Worm (Caenorhabditis elegans) whole organism, L4 larva: ENCODE data around the gene Y38H8A.2.

Source experiments
- F26F4.8 ChIP-seq: fragments of 200-800 bp; sonication (Bioruptor generic); conservative IDR thresholded peaks from 2 replicates; pipeline ENCODE4 v1.3.6; 2022; ENCODE audit warnings: missing genetic modification characterization, missing compliant biosample characterization
- T20F7.1 ChIP-seq: fragments of 200-800 bp; sonication (Bioruptor generic); optimal IDR thresholded peaks from 2 replicates; lab custom pipeline; 2018; ENCODE audit warnings: mild to moderate bottlenecking, missing genetic modification characterization, missing compliant biosample characterization
- T26A8.4 ChIP-seq: fragments of 200-800 bp; sonication (Bioruptor generic); IDR thresholded peaks from 2 replicates; pipeline ENCODE4 v1.3.6; 2022; ENCODE audit warnings: missing genetic modification characterization, missing compliant biosample characterization
- ZK546.5 ChIP-seq, 2 experiments: sonication (generic microtip); optimal IDR thresholded peaks; 2 replicates each; lab custom pipeline; 2017; ENCODE audit warnings: missing biosample characterization in 2 of 2, missing genetic modification characterization in 2 of 2
- aly-2 ChIP-seq: sonication (generic microtip); optimal IDR thresholded peaks from 2 replicates; lab custom pipeline; 2018; ENCODE audit warnings: missing biosample characterization, missing genetic modification characterization
- arid-1 ChIP-seq: fragments of 200-800 bp; sonication (Bioruptor generic); conservative IDR thresholded peaks from 2 replicates; pipeline ENCODE4 v1.3.6; 2022; ENCODE audit warnings: missing genetic modification reagents, missing genetic modification characterization, missing compliant biosample characterization
- ctbp-1 ChIP-seq: fragments of 200-800 bp; sonication (Bioruptor generic); IDR thresholded peaks from 2 replicates; pipeline ENCODE4 v1.3.6; 2022; ENCODE audit warnings: missing genetic modification reagents, missing genetic modification characterization, missing compliant biosample characterization
- daf-12 ChIP-seq: fragments of 150-350 bp; optimal IDR thresholded peaks from 2 replicates; lab custom pipeline; 2014; ENCODE audit warnings: missing biosample characterization, missing genetic modification reagents, missing genetic modification characterization
- daf-8 ChIP-seq: fragments of 200-800 bp; sonication (Bioruptor generic); IDR thresholded peaks from 2 replicates; pipeline ENCODE4 v1.3.6; 2022; ENCODE audit warnings: missing genetic modification characterization, missing compliant biosample characterization
- dmd-6 ChIP-seq: fragments of 200-800 bp; sonication (Bioruptor generic); IDR thresholded peaks from 2 replicates; pipeline ENCODE4 v1.3.6; 2022; ENCODE audit warnings: missing genetic modification reagents, missing genetic modification characterization, missing compliant biosample characterization
- dmd-8 ChIP-seq: fragments of 200-800 bp; sonication (Bioruptor generic); IDR thresholded peaks from 2 replicates; pipeline ENCODE4 v1.3.6; 2022; ENCODE audit warnings: missing genetic modification characterization, missing compliant biosample characterization
- egl-27 ChIP-seq: sonication (generic microtip); optimal IDR thresholded peaks from 3 replicates; lab custom pipeline; 2017; ENCODE audit warnings: missing biosample characterization, missing genetic modification reagents, missing genetic modification characterization
- egl-43 ChIP-seq: fragments of 200-800 bp; sonication (Bioruptor generic); IDR thresholded peaks from 2 replicates; pipeline ENCODE4 v1.3.6; 2022; ENCODE audit warnings: missing genetic modification reagents, missing genetic modification characterization, missing compliant biosample characterization
- hif-1 ChIP-seq, 2 experiments: sonication (generic microtip); optimal IDR thresholded peaks; 2 replicates each; lab custom pipeline; 2016 to 2017; ENCODE audit warnings: missing compliant biosample characterization in 2 of 2, missing genetic modification characterization in 2 of 2, missing genetic modification reagents in 2 of 2, missing genotype in 2 of 2, mild to moderate bottlenecking in 1 of 2
- lin-1 ChIP-seq: fragments of 200-800 bp; sonication (Bioruptor generic); IDR thresholded peaks from 2 replicates; pipeline ENCODE4 v1.3.6; 2022; ENCODE audit warnings: missing genetic modification reagents, missing genetic modification characterization, missing compliant biosample characterization
- lin-29 ChIP-seq: fragments of 200-800 bp; sonication (Bioruptor generic); IDR thresholded peaks from 2 replicates; pipeline ENCODE4 v1.3.6; 2022; ENCODE audit warnings: missing genetic modification reagents, missing genetic modification characterization, missing compliant biosample characterization
- lin-38 ChIP-seq: fragments of 200-800 bp; sonication (Bioruptor generic); IDR thresholded peaks from 2 replicates; pipeline ENCODE4 v1.3.6; 2022; ENCODE audit warnings: missing genetic modification reagents, missing genetic modification characterization, missing compliant biosample characterization
- madf-9 ChIP-seq: fragments of 200-800 bp; sonication (Bioruptor generic); conservative IDR thresholded peaks from 2 replicates; pipeline ENCODE4 v1.3.6; 2022; ENCODE audit warnings: missing genetic modification reagents, missing genetic modification characterization, missing compliant biosample characterization
- mep-1 ChIP-seq: fragments of 150-350 bp; sonication (generic microtip); optimal IDR thresholded peaks from 3 replicates; lab custom pipeline; 2014; ENCODE audit warnings: missing biosample characterization, missing genetic modification characterization
- mes-2 ChIP-seq: sonication (generic microtip); optimal IDR thresholded peaks from 2 replicates; lab custom pipeline; 2016; ENCODE audit warnings: missing genotype, mild to moderate bottlenecking, missing genetic modification characterization, missing compliant biosample characterization; ENCODE audit not compliant: poor library complexity, severe bottlenecking
- mxl-2 ChIP-seq: fragments of 200-800 bp; sonication (Bioruptor generic); conservative IDR thresholded peaks from 2 replicates; pipeline ENCODE4 v1.3.6; 2022; ENCODE audit warnings: missing genetic modification reagents, missing genetic modification characterization, missing compliant biosample characterization
- mxl-3 ChIP-seq: fragments of 200-800 bp; sonication (Bioruptor generic); optimal IDR thresholded peaks from 2 replicates; lab custom pipeline; 2018; ENCODE audit warnings: mild to moderate bottlenecking, missing genetic modification characterization, missing compliant biosample characterization
- nhr-10 ChIP-seq: fragments of 150-350 bp; optimal IDR thresholded peaks from 2 replicates; lab custom pipeline; 2014; ENCODE audit warnings: missing biosample characterization, missing genetic modification characterization
- nhr-111 ChIP-seq: fragments of 200-800 bp; sonication (Bioruptor generic); optimal IDR thresholded peaks from 2 replicates; lab custom pipeline; 2018; ENCODE audit warnings: mild to moderate bottlenecking, missing genetic modification characterization, missing compliant biosample characterization
- nhr-25 ChIP-seq: sonication (generic microtip); optimal IDR thresholded peaks from 2 replicates; lab custom pipeline; 2017; ENCODE audit warnings: missing genetic modification characterization, mild to moderate bottlenecking, missing compliant biosample characterization, antibody characterized with exemption, moderate library complexity, borderline replicate concordance; ENCODE audit not compliant: insufficient read depth
- pha-4 ChIP-seq, 2 experiments: fragments of 150-350 bp in 1 of 2; fragments of 200-800 bp in 1 of 2; sonication (Bioruptor generic) in 1 of 2; IDR thresholded peaks in 1 of 2; optimal IDR thresholded peaks in 1 of 2; 2 replicates each; pipeline versions ENCODE4 v1.3.6 to Lab custom; 2014 to 2022; ENCODE audit warnings: missing genetic modification characterization in 2 of 2, missing genetic modification reagents in 2 of 2, missing biosample characterization in 1 of 2, missing compliant biosample characterization in 1 of 2
- skn-1 ChIP-seq: fragments of 150-350 bp; optimal IDR thresholded peaks from 2 replicates; lab custom pipeline; 2014; ENCODE audit warnings: missing biosample characterization, missing genetic modification characterization
- snpc-4 ChIP-seq: fragments of 150-350 bp; optimal IDR thresholded peaks from 2 replicates; lab custom pipeline; 2014; ENCODE audit warnings: missing biosample characterization, missing genetic modification characterization
- unc-62 ChIP-seq, 3 experiments: fragments of 150-350 bp in 1 of 3; sonication (generic microtip); optimal IDR thresholded peaks in 2 of 3; peaks in 1 of 3; 1 replicate in 1 of 3; 2 replicates in 2 of 3; lab custom pipeline; 2014 to 2017; ENCODE audit warnings: missing biosample characterization in 3 of 3, missing genetic modification characterization in 3 of 3, missing genetic modification reagents in 3 of 3, missing genotype in 1 of 3
- vab-7 ChIP-seq: fragments of 200-800 bp; sonication (Bioruptor generic); IDR thresholded peaks from 2 replicates; pipeline ENCODE4 v1.3.6; 2022; ENCODE audit warnings: missing genetic modification reagents, missing genetic modification characterization, missing compliant biosample characterization
- zip-2 ChIP-seq: fragments of 150-350 bp; optimal IDR thresholded peaks from 2 replicates; lab custom pipeline; 2014; ENCODE audit warnings: missing biosample characterization, missing genetic modification characterization
- ztf-11 ChIP-seq: fragments of 150-350 bp; optimal IDR thresholded peaks from 2 replicates; lab custom pipeline; 2014; ENCODE audit warnings: missing biosample characterization, missing genetic modification characterization
- ztf-7 ChIP-seq: fragments of 150-350 bp; optimal IDR thresholded peaks from 2 replicates; lab custom pipeline; 2014; ENCODE audit warnings: missing biosample characterization, missing genetic modification characterization

The Y38H8A.2 gene

ce11 chrIV:13482469-13482868, 8.2 kb downstream of the Y38H8A.2 start, which contains the start of gene Y38H8A.1:
TSS of gene Y38H8A.1 (plus strand) at chrIV:13482769.
- TF ChIP-seq snpc-4 (tag; lab: Kevin White, UChicago) (no peak), daf-8 (GFP tag; lab: Robert Waterston, UW) (no peak), T20F7.1 (no peak)

- TF ChIP-seq F26F4.8 = no peak
- 0 out of 2 replicates have a peak, but pooled peaks have one; percentile 28 for TF ChIP-seq T26A8.4 (GFP tag; lab: Robert Waterston, UW)
- peak in 1 of 2 experiments; percentile 79 for TF ChIP-seq unc-62 (GFP tag; optimal IDR thresholded peaks at IDR 0.05 in 1 of 2; lab: Kevin White, UChicago)
- TF ChIP-seq unc-62 (tag; optimal IDR thresholded peaks at IDR 0.05; lab: Kevin White, UChicago) = no peak
- TF ChIP-seq nhr-25 (tag; lab: Kevin White, UChicago) = no peak
Measured at ce11 chrIV:13483596-13483995, 9.4 kb downstream of the Y38H8A.2 start.

- no peak for TF ChIP-seq vab-7 (GFP tag; lab: Robert Waterston, UW)
- TF ChIP-seq egl-27 (tag; lab: Kevin White, UChicago) = no peak
- 0 out of 2 replicates have a peak, but pooled peaks have one; percentile 9 for TF ChIP-seq dmd-6 (GFP tag; lab: Robert Waterston, UW)
- peak; percentile 85 for TF ChIP-seq mes-2 (tag; lab: Kevin White, UChicago)
- TF ChIP-seq hif-1 (tag; optimal IDR thresholded peaks at IDR 0.05; lab: Kevin White, UChicago) = peak in 1 of 2 experiments; percentile 71
- TF ChIP-seq ZK546.5 (tag; optimal IDR thresholded peaks at IDR 0.05; lab: Kevin White, UChicago) = no peak
- 0 out of 2 replicates have a peak, but pooled peaks have one; percentile 29 for TF ChIP-seq lin-38 (GFP tag; lab: Robert Waterston, UW)
- no peak for TF ChIP-seq arid-1 (GFP tag; lab: Robert Waterston, UW)
- TF ChIP-seq, all 104 proteins: peak for 4
Measured at ce11 chrIV:13487019-13487418, 12.8 kb downstream of the Y38H8A.2 start.

ce11 chrIV:13487596-13487995, 13.4 kb downstream of the Y38H8A.2 start:
- no peak for TF ChIP-seq mep-1 (tag; lab: Kevin White, UChicago)
- no peak for TF ChIP-seq mxl-3 (GFP tag; lab: Kevin White, UChicago)
- TF ChIP-seq ztf-11 (tag; lab: Kevin White, UChicago) = no peak
- TF ChIP-seq unc-62 (GFP tag; optimal IDR thresholded peaks at IDR 0.05 in 1 of 2; lab: Kevin White, UChicago) = peak in 1 of 2 experiments; percentile 53
- TF ChIP-seq unc-62 (tag; optimal IDR thresholded peaks at IDR 0.05; lab: Kevin White, UChicago) = no peak

ce11 chrIV:13492271-13492670, 18.0 kb downstream of the Y38H8A.2 start, which contains the start of gene Y45F10A.7:
TSS of gene Y45F10A.7 (plus strand) at chrIV:13492571.
- TF ChIP-seq aly-2 (tag; lab: Kevin White, UChicago) = no peak
- no peak for TF ChIP-seq mxl-2 (GFP tag; lab: Robert Waterston, UW)
- TF ChIP-seq pha-4 (GFP tag; IDR thresholded peaks at IDR 0.05; lab: Robert Waterston, UW) = no peak
- TF ChIP-seq pha-4 (tag; optimal IDR thresholded peaks at IDR 0.05; lab: Kevin White, UChicago) = no peak

- TF ChIP-seq ctbp-1 (GFP tag; lab: Robert Waterston, UW) (no peak), madf-9 (GFP tag; lab: Robert Waterston, UW) (no peak), dmd-8 (GFP tag; lab: Robert Waterston, UW) (no peak), ztf-7 (no peak), skn-1 (no peak), nhr-111 (GFP tag; lab: Kevin White, UChicago) (no peak), nhr-25 (tag; lab: Kevin White, UChicago) (no peak), daf-8 (GFP tag; lab: Robert Waterston, UW) (no peak), T26A8.4 (GFP tag; lab: Robert Waterston, UW) (no peak), nhr-10 (no peak), vab-7 (GFP tag; lab: Robert Waterston, UW) (no peak), lin-1 (GFP tag; lab: Robert Waterston, UW) (no peak), zip-2 (tag; lab: Kevin White, UChicago) (no peak), ZK546.5 (tag; optimal IDR thresholded peaks at IDR 0.05; lab: Kevin White, UChicago) (no peak), egl-43 (GFP tag; lab: Robert Waterston, UW) (no peak), ztf-11 (tag; lab: Kevin White, UChicago) (no peak), daf-12 (tag; lab: Kevin White, UChicago) (no peak), lin-29 (GFP tag; lab: Robert Waterston, UW) (no peak), T20F7.1 (no peak)
Measured at ce11 chrIV:13493719-13494118, 19.5 kb downstream of the Y38H8A.2 start.
